Worm (Caenorhabditis elegans) whole organism, L4 larva: ENCODE measurements around the gene ZK675.4.
A peak's percentile ranks its signal among the peaks of the same experiment; 100 is the strongest.

Experiments
- F49E8.2 ChIP-seq: sonication (generic microtip); optimal IDR thresholded peaks from 2 replicates; lab custom pipeline; 2016; ENCODE audit warnings: missing compliant biosample characterization, mild to moderate bottlenecking, missing genetic modification characterization, borderline replicate concordance
- R02D3.7 ChIP-seq: fragments of 150-350 bp; sonication (generic microtip); optimal IDR thresholded peaks from 3 replicates; lab custom pipeline; 2014; ENCODE audit warnings: missing biosample characterization, missing genetic modification characterization
- Y105C5A.15 ChIP-seq: fragments of 200-800 bp; sonication (Bioruptor generic); IDR thresholded peaks from 2 replicates; pipeline ENCODE4 v1.3.6; 2022; ENCODE audit warnings: missing genetic modification characterization, missing compliant biosample characterization
- Y48G9A.11 ChIP-seq: fragments of 200-800 bp; sonication (Bioruptor generic); IDR thresholded peaks from 2 replicates; pipeline ENCODE4 v1.3.6; 2022; ENCODE audit warnings: missing genetic modification reagents, missing genetic modification characterization, missing compliant biosample characterization
- ZK546.5 ChIP-seq, 2 experiments: sonication (generic microtip); optimal IDR thresholded peaks; 2 replicates each; lab custom pipeline; 2017; ENCODE audit warnings: missing biosample characterization in 2 of 2, missing genetic modification characterization in 2 of 2
- aha-1 ChIP-seq: fragments of 150-350 bp; peaks from one replicate; lab custom pipeline; 2014; ENCODE audit warnings: missing biosample characterization, missing genetic modification characterization
- aly-2 ChIP-seq: sonication (generic microtip); optimal IDR thresholded peaks from 2 replicates; lab custom pipeline; 2018; ENCODE audit warnings: missing biosample characterization, missing genetic modification characterization
- ama-1 ChIP-seq: fragments of 150-350 bp; optimal IDR thresholded peaks from 2 replicates; lab custom pipeline; 2014; ENCODE audit warnings: inconsistent platforms, mixed read lengths
- attf-4 ChIP-seq: sonication (generic microtip); optimal IDR thresholded peaks from 3 replicates; lab custom pipeline; 2017; ENCODE audit warnings: missing biosample characterization, missing genetic modification characterization
- ceh-20 ChIP-seq: fragments of 200-800 bp; sonication (Bioruptor generic); IDR thresholded peaks from 2 replicates; pipeline ENCODE4 v1.3.6; 2022; ENCODE audit warnings: missing genetic modification reagents, missing genetic modification characterization, missing compliant biosample characterization
- ceh-28 ChIP-seq: fragments of 150-350 bp; optimal IDR thresholded peaks from 2 replicates; lab custom pipeline; 2014; ENCODE audit warnings: missing biosample characterization, missing genetic modification reagents, missing genetic modification characterization
- ceh-44 ChIP-seq: fragments of 200-800 bp; sonication (Bioruptor generic); IDR thresholded peaks from 2 replicates; pipeline ENCODE4 v1.3.6; 2022; ENCODE audit warnings: missing genetic modification reagents, missing genetic modification characterization, missing compliant biosample characterization
- ceh-62 ChIP-seq: sonication (generic microtip); optimal IDR thresholded peaks from 2 replicates; lab custom pipeline; 2017; ENCODE audit warnings: missing biosample characterization, missing genetic modification characterization
- ces-1 ChIP-seq: fragments of 150-350 bp; sonication (generic microtip); optimal IDR thresholded peaks from 4 replicates; lab custom pipeline; 2014; ENCODE audit warnings: missing biosample characterization, missing genetic modification reagents, missing genetic modification characterization
- ctbp-1 ChIP-seq: fragments of 200-800 bp; sonication (Bioruptor generic); IDR thresholded peaks from 2 replicates; pipeline ENCODE4 v1.3.6; 2022; ENCODE audit warnings: missing genetic modification reagents, missing genetic modification characterization, missing compliant biosample characterization
- daf-12 ChIP-seq: fragments of 150-350 bp; optimal IDR thresholded peaks from 2 replicates; lab custom pipeline; 2014; ENCODE audit warnings: missing biosample characterization, missing genetic modification reagents, missing genetic modification characterization
- daf-16 ChIP-seq, 3 experiments: sonication (generic microtip); optimal IDR thresholded peaks; 2 replicates each; lab custom pipeline; 2016 to 2017; ENCODE audit warnings: missing genetic modification characterization in 3 of 3, missing genetic modification reagents in 3 of 3, mild to moderate bottlenecking in 2 of 3, missing compliant biosample characterization in 2 of 3, missing biosample characterization in 1 of 3, moderate library complexity in 1 of 3
- dpl-1 ChIP-seq: fragments of 150-350 bp; optimal IDR thresholded peaks from 2 replicates; lab custom pipeline; 2014; ENCODE audit warnings: missing biosample characterization, missing genetic modification reagents, missing genetic modification characterization
- egl-43 ChIP-seq: fragments of 200-800 bp; sonication (Bioruptor generic); IDR thresholded peaks from 2 replicates; pipeline ENCODE4 v1.3.6; 2022; ENCODE audit warnings: missing genetic modification reagents, missing genetic modification characterization, missing compliant biosample characterization
- fos-1 ChIP-seq: fragments of 150-350 bp; optimal IDR thresholded peaks from 2 replicates; lab custom pipeline; 2014; ENCODE audit warnings: missing biosample characterization, missing genetic modification characterization
- gei-8 ChIP-seq: fragments of 200-800 bp; sonication (Bioruptor generic); optimal IDR thresholded peaks from 2 replicates; lab custom pipeline; 2018; ENCODE audit warnings: mild to moderate bottlenecking, missing genetic modification characterization, missing compliant biosample characterization
- hif-1 ChIP-seq, 2 experiments: sonication (generic microtip); optimal IDR thresholded peaks; 2 replicates each; lab custom pipeline; 2016 to 2017; ENCODE audit warnings: missing compliant biosample characterization in 2 of 2, missing genetic modification characterization in 2 of 2, missing genetic modification reagents in 2 of 2, missing genotype in 2 of 2, mild to moderate bottlenecking in 1 of 2
- hlh-30 ChIP-seq: sonication (generic microtip); optimal IDR thresholded peaks from 2 replicates; lab custom pipeline; 2017; ENCODE audit warnings: antibody characterized with exemption, mild to moderate bottlenecking, missing genetic modification characterization, missing compliant biosample characterization; ENCODE audit not compliant: insufficient read depth
- lim-7 ChIP-seq: fragments of 200-800 bp; sonication (Bioruptor generic); IDR thresholded peaks from 2 replicates; pipeline ENCODE4 v1.3.6; 2022; ENCODE audit warnings: missing genetic modification characterization, missing compliant biosample characterization
- lin-29 ChIP-seq: fragments of 200-800 bp; sonication (Bioruptor generic); IDR thresholded peaks from 2 replicates; pipeline ENCODE4 v1.3.6; 2022; ENCODE audit warnings: missing genetic modification reagents, missing genetic modification characterization, missing compliant biosample characterization
- lin-38 ChIP-seq: fragments of 200-800 bp; sonication (Bioruptor generic); IDR thresholded peaks from 2 replicates; pipeline ENCODE4 v1.3.6; 2022; ENCODE audit warnings: missing genetic modification reagents, missing genetic modification characterization, missing compliant biosample characterization
- lsy-2 ChIP-seq, 2 experiments: fragments of 150-350 bp in 1 of 2; sonication (generic microtip) in 1 of 2; optimal IDR thresholded peaks; 2 replicates each; lab custom pipeline; 2014 to 2017; ENCODE audit warnings: missing biosample characterization in 2 of 2, missing genetic modification characterization in 2 of 2
- madf-5 ChIP-seq, 2 experiments: fragments of 200-800 bp; sonication (Bioruptor generic); IDR thresholded peaks; 2 replicates each; pipeline ENCODE4 v1.3.6; 2022; ENCODE audit warnings: missing compliant biosample characterization in 2 of 2, missing genetic modification characterization in 2 of 2
- mdt-29 ChIP-seq: fragments of 200-800 bp; sonication (Bioruptor generic); IDR thresholded peaks from 2 replicates; pipeline ENCODE4 v1.3.6; 2022; ENCODE audit warnings: missing genetic modification reagents, missing genetic modification characterization, missing compliant biosample characterization
- mes-2 ChIP-seq: sonication (generic microtip); optimal IDR thresholded peaks from 2 replicates; lab custom pipeline; 2016; ENCODE audit warnings: missing genotype, mild to moderate bottlenecking, missing genetic modification characterization, missing compliant biosample characterization; ENCODE audit not compliant: poor library complexity, severe bottlenecking
- mxl-3 ChIP-seq: fragments of 200-800 bp; sonication (Bioruptor generic); optimal IDR thresholded peaks from 2 replicates; lab custom pipeline; 2018; ENCODE audit warnings: mild to moderate bottlenecking, missing genetic modification characterization, missing compliant biosample characterization
- nhr-11 ChIP-seq: fragments of 150-350 bp; optimal IDR thresholded peaks from 2 replicates; lab custom pipeline; 2014; ENCODE audit warnings: missing biosample characterization, missing genetic modification characterization
- nhr-111 ChIP-seq: fragments of 200-800 bp; sonication (Bioruptor generic); optimal IDR thresholded peaks from 2 replicates; lab custom pipeline; 2018; ENCODE audit warnings: mild to moderate bottlenecking, missing genetic modification characterization, missing compliant biosample characterization
- nhr-237 ChIP-seq: sonication (generic microtip); optimal IDR thresholded peaks from 2 replicates; lab custom pipeline; 2017; ENCODE audit warnings: missing biosample characterization, missing genetic modification characterization
- nhr-41 ChIP-seq: fragments of 200-800 bp; sonication (Bioruptor generic); IDR thresholded peaks from 2 replicates; pipeline ENCODE4 v1.3.6; 2022; ENCODE audit warnings: missing genetic modification reagents, missing genetic modification characterization, missing compliant biosample characterization
- nhr-48 ChIP-seq: sonication (generic microtip); optimal IDR thresholded peaks from 2 replicates; lab custom pipeline; 2016; ENCODE audit warnings: mild to moderate bottlenecking, missing genetic modification characterization, missing compliant biosample characterization
- nhr-6 ChIP-seq: fragments of 150-350 bp; optimal IDR thresholded peaks from 2 replicates; lab custom pipeline; 2014; ENCODE audit warnings: missing biosample characterization, missing genetic modification characterization
- nhr-77 ChIP-seq: fragments of 150-350 bp; optimal IDR thresholded peaks from 2 replicates; lab custom pipeline; 2014; ENCODE audit warnings: missing biosample characterization, missing genetic modification characterization
- pha-4 ChIP-seq, 2 experiments: fragments of 150-350 bp in 1 of 2; fragments of 200-800 bp in 1 of 2; sonication (Bioruptor generic) in 1 of 2; IDR thresholded peaks in 1 of 2; optimal IDR thresholded peaks in 1 of 2; 2 replicates each; pipeline versions ENCODE4 v1.3.6 to Lab custom; 2014 to 2022; ENCODE audit warnings: missing genetic modification characterization in 2 of 2, missing genetic modification reagents in 2 of 2, missing biosample characterization in 1 of 2, missing compliant biosample characterization in 1 of 2
- pqm-1 ChIP-seq: sonication (generic microtip); optimal IDR thresholded peaks from 2 replicates; lab custom pipeline; 2017; ENCODE audit warnings: missing biosample characterization, missing genetic modification characterization
- rbr-2 ChIP-seq: sonication (generic microtip); optimal IDR thresholded peaks from 2 replicates; lab custom pipeline; 2016; ENCODE audit warnings: missing genotype, missing genetic modification characterization, missing compliant biosample characterization
- sdz-12 ChIP-seq: fragments of 200-800 bp; sonication (Bioruptor generic); optimal IDR thresholded peaks from 2 replicates; lab custom pipeline; 2018; ENCODE audit warnings: mild to moderate bottlenecking, missing genetic modification characterization, missing compliant biosample characterization
- skn-1 ChIP-seq: fragments of 150-350 bp; optimal IDR thresholded peaks from 2 replicates; lab custom pipeline; 2014; ENCODE audit warnings: missing biosample characterization, missing genetic modification characterization
- spr-3 ChIP-seq: fragments of 200-800 bp; sonication (Bioruptor generic); optimal IDR thresholded peaks from 2 replicates; lab custom pipeline; 2018; ENCODE audit warnings: mild to moderate bottlenecking, missing genetic modification characterization, missing compliant biosample characterization
- tra-1 ChIP-seq: fragments of 200-800 bp; sonication (Bioruptor generic); IDR thresholded peaks from 2 replicates; pipeline ENCODE4 v1.3.6; 2022; ENCODE audit warnings: missing genetic modification reagents, missing genetic modification characterization, missing compliant biosample characterization
- unc-130 ChIP-seq: sonication (generic microtip); optimal IDR thresholded peaks from 2 replicates; lab custom pipeline; 2016; ENCODE audit warnings: missing genetic modification reagents, missing genetic modification characterization, missing compliant biosample characterization
- zfp-3 ChIP-seq: fragments of 200-800 bp; sonication (Bioruptor generic); conservative IDR thresholded peaks from 2 replicates; pipeline ENCODE4 v1.3.6; 2022; ENCODE audit warnings: missing genetic modification reagents, missing genetic modification characterization, missing compliant biosample characterization
- zip-11 ChIP-seq: fragments of 200-800 bp; sonication (Bioruptor generic); IDR thresholded peaks from 2 replicates; pipeline ENCODE4 v1.3.6; 2022; ENCODE audit warnings: missing genetic modification characterization, missing compliant biosample characterization
- zip-2 ChIP-seq: fragments of 150-350 bp; optimal IDR thresholded peaks from 2 replicates; lab custom pipeline; 2014; ENCODE audit warnings: missing biosample characterization, missing genetic modification characterization

Gene ZK675.4

DNA sequence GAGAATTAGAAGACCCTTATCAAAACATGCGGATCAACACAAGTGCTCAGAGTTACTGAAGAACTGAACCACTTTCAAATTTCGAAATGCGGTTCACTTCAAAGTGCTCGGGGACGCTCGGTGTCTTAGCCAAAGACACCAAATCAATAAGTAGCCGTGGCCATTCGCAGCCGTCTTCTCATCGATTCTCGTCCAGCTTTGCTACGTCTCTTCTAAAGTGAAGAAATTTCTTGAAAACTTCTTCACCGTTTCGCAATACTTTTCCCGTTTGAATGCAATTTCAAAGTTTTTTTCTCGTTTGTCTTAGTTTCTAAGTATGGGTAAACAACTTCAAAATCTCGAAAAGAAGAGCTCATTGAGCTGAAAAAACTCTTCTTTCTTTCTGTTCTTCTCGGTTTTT, 26.2 kb upstream of the ZK675.4 start:
- peak; percentile 3 for TF ChIP-seq hlh-30
- peak; percentile 1 for TF ChIP-seq nhr-11 (tag; lab: Kevin White, UChicago)
- peak; percentile 37 for TF ChIP-seq ceh-28 (tag; lab: Kevin White, UChicago)
- peak; percentile 26 to 53 for TF ChIP-seq lsy-2 (tag; optimal IDR thresholded peaks at IDR 0.05; lab: Kevin White, UChicago)
- peak; percentile 10 for TF ChIP-seq mes-2 (tag; lab: Kevin White, UChicago)
- TF ChIP-seq nhr-111 (GFP tag; lab: Kevin White, UChicago): no peak
- TF ChIP-seq ama-1 (lab: Kevin White, UChicago): no peak
- peak; percentile 86 for TF ChIP-seq aha-1 (tag; lab: Kevin White, UChicago)
- TF ChIP-seq ceh-44: no peak
- 0 out of 2 replicates have a peak, but pooled peaks have one; percentile 35 for TF ChIP-seq ctbp-1
- TF ChIP-seq rbr-2 (tag; lab: Kevin White, UChicago): peak; percentile 10
- TF ChIP-seq ceh-20: no peak

DNA sequence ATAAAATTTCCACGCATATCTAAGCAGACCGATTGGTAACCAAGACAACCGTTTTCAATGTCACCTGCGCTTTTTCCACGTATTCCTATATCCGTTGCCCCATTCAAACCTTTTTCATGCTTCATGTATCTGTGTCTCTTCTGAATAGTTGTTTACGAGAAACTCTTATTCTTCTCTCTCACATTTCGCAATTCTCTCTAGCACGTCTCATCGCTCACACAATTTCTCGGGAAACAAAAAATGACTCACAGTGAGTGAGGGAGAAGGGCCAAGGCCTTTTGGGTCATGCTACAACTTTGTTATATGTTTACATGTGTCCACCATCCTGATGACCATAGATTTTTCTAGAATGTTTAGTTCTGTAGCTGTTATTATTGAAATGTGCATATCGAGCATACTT, 23.8 kb upstream of the ZK675.4 start:
- TF ChIP-seq nhr-111 (GFP tag; lab: Kevin White, UChicago) (no peak), daf-12 (tag; lab: Kevin White, UChicago) (no peak), madf-5 (GFP tag; IDR thresholded peaks at IDR 0.05; lab: Robert Waterston, UW) (no peak), zfp-3 (GFP tag; lab: Robert Waterston, UW) (no peak), mxl-3 (GFP tag; lab: Kevin White, UChicago) (no peak), R02D3.7 (tag; lab: Kevin White, UChicago) (no peak), nhr-48 (tag; lab: Kevin White, UChicago) (no peak), nhr-237 (tag; lab: Kevin White, UChicago) (no peak), daf-16 (GFP tag; optimal IDR thresholded peaks at IDR 0.05; lab: Kevin White, UChicago) (no peak), daf-16 (tag; optimal IDR thresholded peaks at IDR 0.05; lab: Kevin White, UChicago) (peak; percentile 32), ces-1 (peak; percentile 39), fos-1 (no peak), egl-43 (no peak), zip-2 (tag; lab: Kevin White, UChicago) (no peak), ceh-62 (tag; lab: Kevin White, UChicago) (no peak), tra-1 (GFP tag; lab: Robert Waterston, UW) (no peak), hif-1 (tag; optimal IDR thresholded peaks at IDR 0.05; lab: Kevin White, UChicago) (peak in 1 of 2 experiments; percentile 31), ceh-20 (no peak), skn-1 (tag; lab: Kevin White, UChicago) (no peak), sdz-12 (GFP tag; lab: Kevin White, UChicago) (no peak), lsy-2 (tag; optimal IDR thresholded peaks at IDR 0.05; lab: Kevin White, UChicago) (peak; percentile 41 to 66), nhr-77 (no peak), nhr-6 (tag; lab: Kevin White, UChicago) (no peak), spr-3 (GFP tag; lab: Kevin White, UChicago) (no peak), aly-2 (tag; lab: Kevin White, UChicago) (no peak), Y105C5A.15 (GFP tag; lab: Robert Waterston, UW) (no peak), zip-11 (GFP tag; lab: Robert Waterston, UW) (no peak), gei-8 (GFP tag; lab: Kevin White, UChicago) (no peak), nhr-41 (GFP tag; lab: Robert Waterston, UW) (no peak), pqm-1 (tag; lab: Kevin White, UChicago) (no peak), lim-7 (GFP tag; lab: Robert Waterston, UW) (no peak), lin-38 (no peak), attf-4 (no peak), ZK546.5 (tag; optimal IDR thresholded peaks at IDR 0.05; lab: Kevin White, UChicago) (no peak), nhr-11 (tag; lab: Kevin White, UChicago) (peak; percentile 95), lin-29 (GFP tag; lab: Robert Waterston, UW) (no peak), F49E8.2 (no peak), dpl-1 (GFP tag; lab: Kevin White, UChicago) (no peak), pha-4 (GFP tag; IDR thresholded peaks at IDR 0.05; lab: Robert Waterston, UW) (no peak), pha-4 (tag; optimal IDR thresholded peaks at IDR 0.05; lab: Kevin White, UChicago) (no peak), ctbp-1 (no peak), unc-130 (GFP tag; lab: Kevin White, UChicago) (no peak), Y48G9A.11 (GFP tag; lab: Robert Waterston, UW) (no peak), mdt-29 (no peak)
